Worm (Caenorhabditis elegans): ENCODE measurements around the gene str-115.

The str-115 gene

DNA sequence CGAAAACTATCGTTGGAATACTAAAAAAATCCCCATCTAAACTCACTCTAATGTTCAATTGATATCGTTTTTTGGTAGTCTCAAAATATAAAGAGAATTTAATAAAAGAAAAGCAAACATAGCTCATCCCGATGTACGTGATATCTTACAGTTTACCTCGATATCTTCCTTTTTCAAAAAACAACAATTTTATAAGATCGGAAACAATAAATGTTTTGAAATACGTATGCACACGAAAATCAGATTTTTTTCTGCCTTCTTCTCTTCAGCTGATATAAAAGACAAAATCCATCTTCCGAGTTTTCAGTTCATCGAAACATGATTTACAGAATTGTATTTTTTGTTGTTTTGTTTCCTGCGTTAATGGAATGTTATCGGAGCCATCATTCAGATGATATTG is 2.2 kb downstream of the str-115 start, which contains the start of gene clec-222:
Gene clec-222 (plus strand): TSS at position 301 of the 400 bp plus-strand sequence.
- no peak for TF ChIP-seq egl-18 (GFP tag; IDR thresholded peaks at IDR 0.05)

DNA sequence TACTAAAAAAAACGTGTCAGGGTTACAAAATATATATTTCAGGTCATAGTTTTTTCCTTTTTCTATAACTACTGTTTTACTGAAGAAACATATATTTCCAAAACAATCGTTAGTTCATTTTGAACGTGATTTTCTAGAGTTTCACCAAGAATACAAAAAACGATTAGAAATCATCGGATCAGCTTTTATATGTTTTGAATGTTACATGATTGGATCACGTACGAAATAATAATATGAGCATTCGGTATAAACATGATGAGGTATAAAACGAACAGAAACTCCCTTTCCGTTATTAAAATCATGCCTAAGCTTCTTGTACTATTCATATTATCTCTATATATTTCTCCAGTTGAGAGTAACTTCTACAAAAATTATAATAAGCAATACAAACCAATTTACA is 4.0 kb downstream of the str-115 start, which contains the start of gene clec-223:
Gene clec-223 (plus strand): TSS at position 301 of the 400 bp plus-strand sequence.
- TF ChIP-seq C06A6.2 (GFP tag; conservative IDR thresholded peaks at IDR 0.05) (no peak), somi-1 (GFP tag; optimal IDR thresholded peaks at IDR 0.05) (no peak), hlh-12 (tag; optimal IDR thresholded peaks at IDR 0.05) (no peak), lin-40 (tag; optimal IDR thresholded peaks at IDR 0.05) (no peak), nhr-120 (GFP tag; IDR thresholded peaks at IDR 0.05) (no peak), bed-2 (GFP tag; IDR thresholded peaks at IDR 0.05) (no peak), atf-7 (tag; optimal IDR thresholded peaks at IDR 0.05) (no peak)

DNA sequence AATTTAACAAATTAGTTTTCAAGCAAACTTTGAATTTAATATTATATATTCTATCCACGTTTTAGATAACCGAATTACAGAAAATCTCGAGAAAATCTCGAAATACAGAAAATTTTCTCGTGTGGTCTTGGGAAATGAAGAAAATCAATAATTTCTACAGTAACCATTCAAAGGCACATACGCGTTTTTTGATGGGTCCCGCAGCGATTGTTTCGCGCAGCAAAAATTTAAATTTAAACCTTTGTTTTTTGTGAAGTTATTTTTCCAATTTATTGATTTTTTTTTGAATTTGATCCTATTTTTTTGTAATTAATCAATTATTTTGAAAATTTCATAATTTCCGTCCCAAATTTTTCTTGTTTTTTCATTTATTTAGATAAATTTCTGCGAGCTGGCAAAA is 10.7 kb downstream of the str-115 start:
- no peak for TF ChIP-seq nfyb-1 (GFP tag; IDR thresholded peaks at IDR 0.05)
- peak; percentile 22 for TF ChIP-seq efl-1 (GFP tag; optimal IDR thresholded peaks at IDR 0.05)
- no peak for TF ChIP-seq rcor-1 (GFP tag; IDR thresholded peaks at IDR 0.05)
- peak; percentile 93 for TF ChIP-seq lsl-1 (GFP tag; optimal IDR thresholded peaks at IDR 0.05)
- TF ChIP-seq madf-6 (GFP tag; IDR thresholded peaks at IDR 0.05) = peak; percentile 95
- no peak for TF ChIP-seq snpc-4 (GFP tag; optimal IDR thresholded peaks at IDR 0.05)
- peak in 1 of 4 experiments; percentile 47 for TF ChIP-seq snpc-4 (tag; optimal IDR thresholded peaks at IDR 0.05)
- no peak for TF ChIP-seq tlf-1 (GFP tag; optimal IDR thresholded peaks at IDR 0.05)
- TF ChIP-seq rec-8 (tag; optimal IDR thresholded peaks at IDR 0.05) = no peak
- no peak for TF ChIP-seq lsy-27 (tag; optimal IDR thresholded peaks at IDR 0.05; ENCODE audit: borderline replicate concordance, insufficient read depth)
- TF ChIP-seq snpc-1.3 (tag; optimal IDR thresholded peaks at IDR 0.05; ENCODE audit: insufficient read depth) = peak; percentile 40
- TF ChIP-seq unc-62 (GFP tag; optimal IDR thresholded peaks at IDR 0.05) = no peak
- TF ChIP-seq D2030.7 (GFP tag; IDR thresholded peaks at IDR 0.05) = peak; percentile 51; the same call in 1 of the 2 replicates
- no peak for TF ChIP-seq K12H6.12 (tag; optimal IDR thresholded peaks at IDR 0.05)
- TF ChIP-seq F55B11.4 (tag; optimal IDR thresholded peaks at IDR 0.05; ENCODE audit: borderline replicate concordance, insufficient read depth) = no peak
- peak; percentile 37; the same call in 1 of the 2 replicates for TF ChIP-seq mcd-1 (GFP tag; IDR thresholded peaks at IDR 0.05)
- peak; percentile 78 for TF ChIP-seq lin-54 (GFP tag; optimal IDR thresholded peaks at IDR 0.05)
- peak; percentile 96 for TF ChIP-seq xnd-1 (tag; optimal IDR thresholded peaks at IDR 0.05)
- no peak for TF ChIP-seq gei-17 (GFP tag; optimal IDR thresholded peaks at IDR 0.05)
- peak; percentile 45; the same call in 1 of the 2 replicates for TF ChIP-seq ceh-91 (GFP tag; IDR thresholded peaks at IDR 0.05)
- TF ChIP-seq F33H1.4 (GFP tag; IDR thresholded peaks at IDR 0.05) = peak; percentile 95
- peak; percentile 1 for TF ChIP-seq snpc-1.1 (tag; optimal IDR thresholded peaks at IDR 0.05; ENCODE audit: insufficient read depth)
- TF ChIP-seq sptf-2 (GFP tag; optimal IDR thresholded peaks at IDR 0.05) = no peak
- TF ChIP-seq athp-1 (tag; optimal IDR thresholded peaks at IDR 0.05) = peak; percentile 6
- peak; percentile 72 for TF ChIP-seq snpc-3.4 (tag; optimal IDR thresholded peaks at IDR 0.05)
- TF ChIP-seq lin-40 (tag; optimal IDR thresholded peaks at IDR 0.05) = no peak
- peak; percentile 5 for TF ChIP-seq him-1 (tag; optimal IDR thresholded peaks at IDR 0.05)
- no peak for TF ChIP-seq ztf-6 (GFP tag; IDR thresholded peaks at IDR 0.05)
- TF ChIP-seq repo-1 (tag; optimal IDR thresholded peaks at IDR 0.05) = no peak
- TF ChIP-seq madf-8 (GFP tag; conservative IDR thresholded peaks at IDR 0.05) = peak; percentile 81
- TF ChIP-seq F49E8.2 (tag; optimal IDR thresholded peaks at IDR 0.05; ENCODE audit: insufficient read depth) = peak; percentile 37

Data from whole organism, young adult.